Worm (Caenorhabditis elegans) whole organism, L3 larva: ENCODE data around the gene pezo-1.

Source experiments
- egl-27 ChIP-seq: sonication (generic microtip); optimal IDR thresholded peaks from 4 replicates; lab custom pipeline; 2017; ENCODE audit warnings: missing biosample characterization, missing genetic modification reagents, missing genetic modification characterization
- elt-2 ChIP-seq: sonication (generic microtip); optimal IDR thresholded peaks from 2 replicates; lab custom pipeline; 2016; ENCODE audit warnings: missing genetic modification reagents, mild to moderate bottlenecking, missing genetic modification characterization, missing compliant biosample characterization
- nhr-76 ChIP-seq: fragments of 150-350 bp; sonication (generic microtip); optimal IDR thresholded peaks from 5 replicates; lab custom pipeline; 2014; ENCODE audit warnings: missing biosample characterization, missing genetic modification characterization
- snpc-4 ChIP-seq: fragments of 150-350 bp; optimal IDR thresholded peaks from 2 replicates; lab custom pipeline; 2014; ENCODE audit warnings: missing biosample characterization, missing genetic modification characterization
- unc-39 ChIP-seq: sonication (generic microtip); optimal IDR thresholded peaks from 4 replicates; lab custom pipeline; 2017; ENCODE audit warnings: missing biosample characterization, missing genetic modification characterization
- ztf-4 ChIP-seq: fragments of 150-350 bp; optimal IDR thresholded peaks from 2 replicates; lab custom pipeline; 2014; ENCODE audit warnings: missing biosample characterization, missing genetic modification characterization

ce11 chrIV:9330755-9331154 is 35.6 kb downstream of the pezo-1 start, which contains the start of gene nspg-7.1:
- TF ChIP-seq ztf-4 (tag; lab: Kevin White, UChicago) = no peak
- TF ChIP-seq egl-27 (tag; lab: Kevin White, UChicago) = no peak
- TF ChIP-seq nhr-76 (tag; lab: Kevin White, UChicago) = no peak
- TF ChIP-seq unc-39 = no peak
- TF ChIP-seq snpc-4 (tag; lab: Kevin White, UChicago) = no peak
- no peak for TF ChIP-seq elt-2 (tag; lab: Kevin White, UChicago)
